Worm (Caenorhabditis elegans): ENCODE data around the gene C30G12.6.

DNA sequence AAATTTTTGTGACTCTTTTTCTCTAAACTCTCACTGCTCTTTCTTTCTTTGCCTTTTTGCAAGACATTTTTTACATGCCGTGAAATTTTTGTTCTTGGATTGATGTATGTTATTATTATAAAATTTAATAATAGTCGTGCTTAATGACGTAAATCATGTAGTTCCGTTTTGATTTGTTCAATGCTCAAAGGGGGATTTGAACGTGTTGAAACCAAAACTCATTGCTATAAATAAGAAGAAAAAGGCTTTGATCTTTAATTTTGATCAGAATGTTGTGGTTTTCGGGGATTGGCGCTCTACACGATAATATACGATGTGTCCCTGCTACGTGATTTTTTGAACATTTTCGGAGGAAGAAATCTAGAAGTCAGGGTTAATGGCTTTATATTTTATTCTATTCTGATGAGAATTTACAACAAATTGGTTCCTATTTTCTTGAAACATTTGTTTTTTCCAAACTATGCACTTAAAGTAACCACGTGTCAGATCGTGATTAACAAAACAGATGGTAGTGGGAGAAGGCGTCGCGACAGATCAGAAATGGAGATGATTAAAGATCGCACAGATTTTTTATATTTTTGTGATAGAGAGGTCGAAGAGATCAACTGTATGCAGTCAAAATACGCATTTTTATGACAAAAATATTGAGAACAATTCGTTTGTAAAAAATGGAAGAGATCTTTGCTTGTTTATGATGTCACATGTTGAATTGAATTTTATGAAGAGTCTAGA is 45.9 kb upstream of the C30G12.6 start:
- TF ChIP-seq him-1 (tag; optimal IDR thresholded peaks at IDR 0.05) (no peak), W03F9.2 (tag; optimal IDR thresholded peaks at IDR 0.05) (no peak)

All from whole organism, L4/young adult.